Worm (Caenorhabditis elegans): ENCODE data around the gene C44B11.6.
A peak's percentile ranks its signal among the peaks of the same experiment; 100 is the strongest.

Gene C44B11.6

ce11 chrIII:3200563-3200962 lies 47.6 kb downstream of the C44B11.6 start:
- TF ChIP-seq snu-23 (GFP tag; optimal IDR thresholded peaks at IDR 0.05) (peak; percentile 36), rnt-1 (tag; optimal IDR thresholded peaks at IDR 0.05) (peak; percentile 77), tlp-1 (tag; optimal IDR thresholded peaks at IDR 0.05) (no peak), unc-86 (tag; optimal IDR thresholded peaks at IDR 0.05) (no peak), nhr-71 (tag; optimal IDR thresholded peaks at IDR 0.05) (peak; percentile 41), nhr-77 (tag; optimal IDR thresholded peaks at IDR 0.05) (no peak), alr-1 (tag; optimal IDR thresholded peaks at IDR 0.05; ENCODE audit: borderline replicate concordance) (no peak), hpl-2 (GFP tag; optimal IDR thresholded peaks at IDR 0.05) (no peak), unc-98 (GFP tag; IDR thresholded peaks at IDR 0.05) (0 out of 2 replicates have a peak, but pooled peaks have one; percentile 28), pag-3 (tag; optimal IDR thresholded peaks at IDR 0.05; ENCODE audit: borderline replicate concordance, insufficient read depth) (peak; percentile 16), lin-14 (GFP tag; optimal IDR thresholded peaks at IDR 0.05) (peak; percentile 77), lsy-2 (tag; optimal IDR thresholded peaks at IDR 0.05) (peak in 1 of 2 experiments; percentile 10), lin-39 (tag; optimal IDR thresholded peaks at IDR 0.05) (peak; percentile 21), nhr-19 (GFP tag; conservative IDR thresholded peaks at IDR 0.05) (peak; percentile 14)

Data from whole organism, L1 larva.